Worm (Caenorhabditis elegans) whole organism, early embryonic: ENCODE measurements around the gene Y66D12A.6.

Source experiments
- B0310.2 ChIP-seq: sonication (generic microtip); optimal IDR thresholded peaks from 2 replicates; lab custom pipeline; 2016; ENCODE audit warnings: mild to moderate bottlenecking, missing genetic modification characterization, missing compliant biosample characterization
- F13C5.2 ChIP-seq: sonication (generic microtip); optimal IDR thresholded peaks from 2 replicates; lab custom pipeline; 2017; ENCODE audit warnings: mild to moderate bottlenecking, missing genetic modification characterization, inconsistent platforms, missing compliant biosample characterization
- aly-1 ChIP-seq: sonication (generic microtip); optimal IDR thresholded peaks from 2 replicates; lab custom pipeline; 2016; ENCODE audit warnings: missing genetic modification characterization, missing compliant biosample characterization
- ama-1 ChIP-seq: fragments of 150-350 bp; optimal IDR thresholded peaks from 2 replicates; lab custom pipeline; 2014
- ceh-13 ChIP-seq: fragments of 200-800 bp; sonication (Bioruptor generic); optimal IDR thresholded peaks from 2 replicates; lab custom pipeline; 2018; ENCODE audit warnings: mild to moderate bottlenecking, missing genetic modification characterization, missing compliant biosample characterization
- ceh-36 ChIP-seq: sonication (generic microtip); optimal IDR thresholded peaks from 2 replicates; lab custom pipeline; 2016; ENCODE audit warnings: missing genetic modification characterization, inconsistent platforms, missing compliant biosample characterization
- ets-7 ChIP-seq: sonication (generic microtip); optimal IDR thresholded peaks from 2 replicates; lab custom pipeline; 2016; ENCODE audit warnings: missing genotype, missing genetic modification characterization, missing compliant biosample characterization
- flt-1 ChIP-seq: fragments of 200-800 bp; sonication (Bioruptor generic); IDR thresholded peaks from 2 replicates; pipeline ENCODE4 v1.3.6; 2022; ENCODE audit warnings: missing genetic modification characterization, missing compliant biosample characterization
- hmbx-1 ChIP-seq: sonication (generic microtip); optimal IDR thresholded peaks from 2 replicates; lab custom pipeline; 2016; ENCODE audit warnings: mild to moderate bottlenecking, missing genetic modification characterization, missing compliant biosample characterization
- hmg-4 ChIP-seq: fragments of 200-800 bp; sonication (Bioruptor generic); optimal IDR thresholded peaks from 2 replicates; lab custom pipeline; 2018; ENCODE audit warnings: mild to moderate bottlenecking, missing genetic modification characterization, missing compliant biosample characterization
- hnd-1 ChIP-seq: sonication (generic microtip); optimal IDR thresholded peaks from 2 replicates; lab custom pipeline; 2016; ENCODE audit warnings: missing genetic modification characterization, missing compliant biosample characterization
- pes-1 ChIP-seq: fragments of 200-800 bp; sonication (Bioruptor generic); IDR thresholded peaks from 2 replicates; pipeline ENCODE4 v1.3.6; 2022; ENCODE audit warnings: missing genetic modification reagents, missing genetic modification characterization, missing compliant biosample characterization
- scrt-1 ChIP-seq: fragments of 200-800 bp; sonication (Bioruptor generic); IDR thresholded peaks from 2 replicates; pipeline ENCODE4 v1.3.6; 2022; ENCODE audit warnings: missing genetic modification characterization, missing compliant biosample characterization
- sea-1 ChIP-seq: fragments of 200-800 bp; sonication (Bioruptor generic); conservative IDR thresholded peaks from 2 replicates; pipeline ENCODE4 v1.3.6; 2022; ENCODE audit warnings: missing genetic modification characterization, missing compliant biosample characterization
- tbx-11 ChIP-seq: fragments of 200-800 bp; sonication (Bioruptor generic); IDR thresholded peaks from 2 replicates; pipeline ENCODE4 v1.3.6; 2022; ENCODE audit warnings: missing genetic modification characterization, missing compliant biosample characterization
- tbx-37 ChIP-seq: fragments of 200-800 bp; sonication (Bioruptor generic); conservative IDR thresholded peaks from 2 replicates; pipeline ENCODE4 v1.3.6; 2022; ENCODE audit warnings: missing genetic modification reagents, missing genetic modification characterization, missing compliant biosample characterization
- tra-4 ChIP-seq: sonication (generic microtip); optimal IDR thresholded peaks from 2 replicates; lab custom pipeline; 2017; ENCODE audit warnings: missing genetic modification characterization, missing compliant biosample characterization

The Y66D12A.6 gene

ce11 chrIII:11544947-11545346, 36.3 kb downstream of the Y66D12A.6 start:
- TF ChIP-seq tbx-37 (no peak), B0310.2 (no peak), F13C5.2 (no peak), flt-1 (GFP tag; lab: Robert Waterston, UW) (no peak), ceh-13 (GFP tag; lab: Kevin White, UChicago) (no peak), hmbx-1 (tag; lab: Kevin White, UChicago) (no peak), scrt-1 (no peak), tra-4 (tag; lab: Kevin White, UChicago) (no peak), hmg-4 (GFP tag; lab: Kevin White, UChicago) (no peak), ceh-36 (tag; lab: Kevin White, UChicago) (no peak), pes-1 (GFP tag; lab: Robert Waterston, UW) (no peak), hnd-1 (tag; lab: Kevin White, UChicago) (no peak), ets-7 (no peak), tbx-11 (GFP tag; lab: Robert Waterston, UW) (no peak), aly-1 (tag; lab: Kevin White, UChicago) (no peak), sea-1 (GFP tag; lab: Robert Waterston, UW) (no peak), ama-1 (lab: Kevin White, UChicago) (no peak)

ce11 chrIII:11535453-11535852, 45.7 kb downstream of the Y66D12A.6 start:
- TF ChIP-seq hnd-1 (tag; lab: Kevin White, UChicago), result no peak
- no peak for TF ChIP-seq ceh-13 (GFP tag; lab: Kevin White, UChicago)
- no peak for TF ChIP-seq B0310.2
- TF ChIP-seq hmbx-1 (tag; lab: Kevin White, UChicago), result no peak
- no peak for TF ChIP-seq sea-1 (GFP tag; lab: Robert Waterston, UW)
- TF ChIP-seq tbx-11 (GFP tag; lab: Robert Waterston, UW), result no peak
- TF ChIP-seq ama-1 (lab: Kevin White, UChicago), result no peak
- no peak for TF ChIP-seq tbx-37
- TF ChIP-seq pes-1 (GFP tag; lab: Robert Waterston, UW), result no peak
- TF ChIP-seq F13C5.2, result no peak
- no peak for TF ChIP-seq scrt-1
- no peak for TF ChIP-seq aly-1 (tag; lab: Kevin White, UChicago)
- no peak for TF ChIP-seq tra-4 (tag; lab: Kevin White, UChicago)
- no peak for TF ChIP-seq ets-7
- TF ChIP-seq hmg-4 (GFP tag; lab: Kevin White, UChicago), result no peak
- TF ChIP-seq ceh-36 (tag; lab: Kevin White, UChicago), result no peak
- TF ChIP-seq flt-1 (GFP tag; lab: Robert Waterston, UW), result no peak

ce11 chrIII:11534624-11535079, 46.5 kb downstream of the Y66D12A.6 start, which contains the start of gene nrps-1:
Gene nrps-1, plus strand, starts transcription at chrIII:11534674.
- TF ChIP-seq tra-4 (tag; lab: Kevin White, UChicago), result no peak
